Worm (Caenorhabditis elegans) whole organism, L3 larva: ENCODE data around the gene Y41E3.6.

Experiments used
- elt-3 ChIP-seq, 3 experiments: fragments of 150-350 bp in 1 of 3; sonication (generic microtip) in 2 of 3; optimal IDR thresholded peaks; 2 replicates in 2 of 3; 4 replicates in 1 of 3; lab custom pipeline; 2014 to 2017; ENCODE audit warnings: missing biosample characterization in 3 of 3, missing genetic modification characterization in 3 of 3
- fos-1 ChIP-seq: fragments of 150-350 bp; optimal IDR thresholded peaks from 2 replicates; lab custom pipeline; 2014; ENCODE audit warnings: missing biosample characterization, missing genetic modification characterization
- jun-1 ChIP-seq: fragments of 150-350 bp; optimal IDR thresholded peaks from 2 replicates; lab custom pipeline; 2014; ENCODE audit warnings: missing biosample characterization, missing genetic modification reagents, missing genetic modification characterization
- lin-15B ChIP-seq: fragments of 150-350 bp; optimal IDR thresholded peaks from 2 replicates; lab custom pipeline; 2014; ENCODE audit warnings: missing biosample characterization, missing genetic modification characterization
- nhr-11 ChIP-seq: fragments of 150-350 bp; optimal IDR thresholded peaks from 2 replicates; lab custom pipeline; 2014; ENCODE audit warnings: missing biosample characterization, missing genetic modification characterization
- nhr-237 ChIP-seq: fragments of 150-350 bp; optimal IDR thresholded peaks from 2 replicates; lab custom pipeline; 2014; ENCODE audit warnings: missing biosample characterization, missing genetic modification characterization
- nhr-28 ChIP-seq: fragments of 150-350 bp; optimal IDR thresholded peaks from 2 replicates; lab custom pipeline; 2014; ENCODE audit warnings: missing biosample characterization, missing genetic modification characterization
- pha-4 ChIP-seq: fragments of 150-350 bp; optimal IDR thresholded peaks from 2 replicates; lab custom pipeline; 2014; ENCODE audit warnings: missing biosample characterization, missing genetic modification reagents, missing genetic modification characterization
- snpc-4 ChIP-seq: fragments of 150-350 bp; optimal IDR thresholded peaks from 2 replicates; lab custom pipeline; 2014; ENCODE audit warnings: missing biosample characterization, missing genetic modification characterization
- unc-62 ChIP-seq: fragments of 150-350 bp; sonication (generic microtip); optimal IDR thresholded peaks from 4 replicates; lab custom pipeline; 2014; ENCODE audit warnings: missing biosample characterization, missing genetic modification reagents, missing genetic modification characterization
- zag-1 ChIP-seq: fragments of 150-350 bp; optimal IDR thresholded peaks from 2 replicates; lab custom pipeline; 2014; ENCODE audit warnings: missing biosample characterization, missing genetic modification characterization
- ztf-4 ChIP-seq: fragments of 150-350 bp; optimal IDR thresholded peaks from 2 replicates; lab custom pipeline; 2014; ENCODE audit warnings: missing biosample characterization, missing genetic modification characterization

DNA sequence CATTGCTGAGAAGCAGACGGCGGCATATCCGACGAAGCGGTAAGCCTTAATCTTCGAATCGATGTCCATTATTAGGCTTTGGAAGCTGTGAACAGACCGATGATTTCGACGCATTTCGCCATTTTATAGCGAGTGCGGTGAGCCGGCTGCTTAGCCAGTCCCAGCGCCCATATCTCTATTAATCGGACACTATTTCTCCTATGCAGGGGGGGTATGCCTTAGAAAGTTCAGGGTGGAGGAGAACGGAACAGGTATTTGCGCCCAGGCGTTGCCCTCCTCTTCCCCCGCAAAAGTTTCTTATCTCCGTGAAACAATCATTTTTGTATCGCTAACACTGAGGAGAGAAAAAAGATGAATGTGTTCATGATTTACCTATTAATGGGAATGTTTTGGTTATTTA lies 19.9 kb upstream of the Y41E3.6 start, which contains the start of gene dpy-4:
- TF ChIP-seq lin-15B, result no peak
- TF ChIP-seq unc-62 (GFP tag; lab: Kevin White, UChicago), result no peak
- TF ChIP-seq ztf-4 (tag; lab: Kevin White, UChicago), result no peak
- no peak for TF ChIP-seq snpc-4 (tag; lab: Kevin White, UChicago)
- no peak for TF ChIP-seq pha-4
- TF ChIP-seq elt-3 (tag; optimal IDR thresholded peaks at IDR 0.05; lab: Kevin White, UChicago), result no peak
- TF ChIP-seq nhr-28 (tag; lab: Kevin White, UChicago), result no peak
- no peak for TF ChIP-seq fos-1 (tag; lab: Kevin White, UChicago)
- no peak for TF ChIP-seq zag-1 (tag; lab: Kevin White, UChicago)
- TF ChIP-seq nhr-11 (tag; lab: Kevin White, UChicago), result no peak
- no peak for TF ChIP-seq jun-1 (tag; lab: Kevin White, UChicago)
- no peak for TF ChIP-seq nhr-237 (tag; lab: Kevin White, UChicago)
